Worm (Caenorhabditis elegans) whole organism, L1 larva: ENCODE measurements around the gene pqn-96.
A peak's percentile ranks its signal among the peaks of the same experiment; 100 is the strongest.

Experiments used
- C34B4.2 ChIP-seq: sonication (generic microtip); optimal IDR thresholded peaks from 2 replicates; lab custom pipeline; 2017; ENCODE audit warnings: mild to moderate bottlenecking, missing genetic modification characterization, missing compliant biosample characterization
- alr-1 ChIP-seq: fragments of 200-800 bp; sonication (Bioruptor generic); optimal IDR thresholded peaks from 2 replicates; lab custom pipeline; 2018; ENCODE audit warnings: borderline replicate concordance, mild to moderate bottlenecking, missing genetic modification characterization, missing compliant biosample characterization
- blmp-1 ChIP-seq: fragments of 150-350 bp; optimal IDR thresholded peaks from 2 replicates; lab custom pipeline; 2014; ENCODE audit warnings: missing biosample characterization, missing genetic modification characterization
- ceh-8 ChIP-seq: fragments of 200-800 bp; sonication (Bioruptor generic); optimal IDR thresholded peaks from 2 replicates; lab custom pipeline; 2018; ENCODE audit warnings: mild to moderate bottlenecking, missing genetic modification characterization, moderate library complexity, missing compliant biosample characterization
- ceh-88 ChIP-seq: fragments of 200-800 bp; sonication (Bioruptor generic); IDR thresholded peaks from 2 replicates; pipeline ENCODE4 v1.3.6; 2022; ENCODE audit warnings: missing genetic modification characterization, missing compliant biosample characterization
- ces-1 ChIP-seq: fragments of 150-350 bp; optimal IDR thresholded peaks from 2 replicates; lab custom pipeline; 2014; ENCODE audit warnings: missing biosample characterization, missing genetic modification reagents, missing genetic modification characterization
- dpl-1 ChIP-seq, 3 experiments: fragments of 150-350 bp in 2 of 3; sonication (generic microtip) in 1 of 3; optimal IDR thresholded peaks; 2 replicates each; lab custom pipeline; 2014 to 2017; ENCODE audit warnings: missing biosample characterization in 3 of 3, missing genetic modification characterization in 3 of 3, missing genetic modification reagents in 3 of 3
- dsc-1 ChIP-seq: sonication (generic microtip); optimal IDR thresholded peaks from 2 replicates; lab custom pipeline; 2016; ENCODE audit warnings: mild to moderate bottlenecking, missing genetic modification characterization, missing compliant biosample characterization
- efl-1 ChIP-seq, 4 experiments: fragments of 150-350 bp; optimal IDR thresholded peaks in 3 of 4; peaks in 1 of 4; 1 replicate in 1 of 4; 2 replicates in 3 of 4; lab custom pipeline; 2014; ENCODE audit warnings: missing biosample characterization in 2 of 4, missing genetic modification characterization in 2 of 4, missing genetic modification reagents in 2 of 4
- efl-3 ChIP-seq: fragments of 200-800 bp; sonication (Bioruptor generic); optimal IDR thresholded peaks from 2 replicates; lab custom pipeline; 2018; ENCODE audit warnings: mild to moderate bottlenecking, missing genetic modification characterization, missing compliant biosample characterization
- egl-27 ChIP-seq, 2 experiments: fragments of 150-350 bp in 1 of 2; sonication (generic microtip); optimal IDR thresholded peaks; 3 replicates each; lab custom pipeline; 2017 to 2018; ENCODE audit warnings: missing biosample characterization in 2 of 2, missing genetic modification characterization in 2 of 2, missing genetic modification reagents in 2 of 2
- elt-2 ChIP-seq: sonication (generic microtip); optimal IDR thresholded peaks from 2 replicates; lab custom pipeline; 2016; ENCODE audit warnings: missing genetic modification characterization, mild to moderate bottlenecking, inconsistent platforms, missing compliant biosample characterization, missing genetic modification reagents
- elt-3 ChIP-seq, 6 experiments: fragments of 150-350 bp in 1 of 6; sonication (generic microtip); optimal IDR thresholded peaks; 2 replicates each; lab custom pipeline; 2017 to 2018; ENCODE audit warnings: missing biosample characterization in 6 of 6, missing genetic modification characterization in 6 of 6, inconsistent platforms in 1 of 6
- hlh-4 ChIP-seq: sonication (generic microtip); optimal IDR thresholded peaks from 2 replicates; lab custom pipeline; 2016; ENCODE audit warnings: mild to moderate bottlenecking, missing genetic modification characterization, missing compliant biosample characterization
- irx-1 ChIP-seq: sonication (generic microtip); optimal IDR thresholded peaks from 2 replicates; lab custom pipeline; 2016; ENCODE audit warnings: missing genetic modification characterization, missing compliant biosample characterization
- isw-1 ChIP-seq: fragments of 200-800 bp; sonication (Bioruptor generic); IDR thresholded peaks from 2 replicates; pipeline ENCODE4 v1.3.6; 2022; ENCODE audit warnings: missing genetic modification characterization, missing compliant biosample characterization
- lin-13 ChIP-seq: fragments of 150-350 bp; optimal IDR thresholded peaks from 2 replicates; lab custom pipeline; 2014; ENCODE audit warnings: missing biosample characterization, missing genetic modification reagents, missing genetic modification characterization
- lin-14 ChIP-seq: fragments of 200-800 bp; sonication (Bioruptor generic); optimal IDR thresholded peaks from 2 replicates; lab custom pipeline; 2018; ENCODE audit warnings: mild to moderate bottlenecking, missing genetic modification characterization, moderate library complexity, missing compliant biosample characterization
- lir-3 ChIP-seq: sonication (generic microtip); optimal IDR thresholded peaks from 2 replicates; lab custom pipeline; 2016; ENCODE audit warnings: mild to moderate bottlenecking, missing genetic modification characterization, moderate library complexity, missing compliant biosample characterization; ENCODE audit not compliant: poor library complexity
- lsy-2 ChIP-seq, 2 experiments: fragments of 150-350 bp; optimal IDR thresholded peaks; 2 replicates each; lab custom pipeline; 2014; ENCODE audit warnings: missing biosample characterization in 2 of 2, missing genetic modification characterization in 2 of 2
- mdl-1 ChIP-seq, 2 experiments: fragments of 150-350 bp; optimal IDR thresholded peaks; 2 replicates each; lab custom pipeline; 2014 to 2017; ENCODE audit warnings: missing biosample characterization in 2 of 2, missing genetic modification characterization in 2 of 2, inconsistent platforms in 1 of 2
- mep-1 ChIP-seq: fragments of 150-350 bp; optimal IDR thresholded peaks from 2 replicates; lab custom pipeline; 2014; ENCODE audit warnings: missing biosample characterization, missing genetic modification characterization
- nhr-11 ChIP-seq: fragments of 150-350 bp; optimal IDR thresholded peaks from 2 replicates; lab custom pipeline; 2014; ENCODE audit warnings: missing biosample characterization, missing genetic modification characterization
- nhr-19 ChIP-seq: fragments of 200-800 bp; sonication (Bioruptor generic); conservative IDR thresholded peaks from 2 replicates; pipeline ENCODE4 v1.3.6; 2022; ENCODE audit warnings: missing genetic modification characterization, missing compliant biosample characterization
- nhr-20 ChIP-seq: sonication (generic microtip); optimal IDR thresholded peaks from 2 replicates; lab custom pipeline; 2016; ENCODE audit warnings: mild to moderate bottlenecking, missing genetic modification characterization, missing compliant biosample characterization
- nhr-237 ChIP-seq: fragments of 150-350 bp; optimal IDR thresholded peaks from 2 replicates; lab custom pipeline; 2014; ENCODE audit warnings: missing biosample characterization, missing genetic modification characterization
- nhr-47 ChIP-seq: sonication (generic microtip); optimal IDR thresholded peaks from 2 replicates; lab custom pipeline; 2016; ENCODE audit warnings: mild to moderate bottlenecking, missing genetic modification characterization, moderate library complexity, missing compliant biosample characterization
- nhr-71 ChIP-seq: sonication (generic microtip); optimal IDR thresholded peaks from 2 replicates; lab custom pipeline; 2016; ENCODE audit warnings: mild to moderate bottlenecking, missing genetic modification characterization, moderate library complexity, missing compliant biosample characterization
- nhr-76 ChIP-seq: sonication (generic microtip); optimal IDR thresholded peaks from 2 replicates; lab custom pipeline; 2017; ENCODE audit warnings: missing biosample characterization, missing genetic modification characterization
- nhr-77 ChIP-seq: fragments of 150-350 bp; optimal IDR thresholded peaks from 2 replicates; lab custom pipeline; 2014; ENCODE audit warnings: missing biosample characterization, missing genetic modification characterization
- nhr-84 ChIP-seq: sonication (generic microtip); optimal IDR thresholded peaks from 2 replicates; lab custom pipeline; 2017; ENCODE audit warnings: missing biosample characterization, missing genetic modification characterization
- nhr-90 ChIP-seq: sonication (generic microtip); optimal IDR thresholded peaks from 2 replicates; lab custom pipeline; 2016; ENCODE audit warnings: mild to moderate bottlenecking, missing genetic modification characterization, missing compliant biosample characterization; ENCODE audit not compliant: poor library complexity
- pag-3 ChIP-seq: sonication (generic microtip); optimal IDR thresholded peaks from 2 replicates; lab custom pipeline; 2017; ENCODE audit warnings: missing genetic modification characterization, mild to moderate bottlenecking, missing compliant biosample characterization, antibody characterized with exemption, borderline replicate concordance; ENCODE audit not compliant: insufficient read depth
- snu-23 ChIP-seq: sonication (generic microtip); optimal IDR thresholded peaks from 2 replicates; lab custom pipeline; 2016; ENCODE audit warnings: missing genetic modification characterization, missing compliant biosample characterization
- sox-4 ChIP-seq: sonication (generic microtip); optimal IDR thresholded peaks from 2 replicates; lab custom pipeline; 2016; ENCODE audit warnings: missing genetic modification characterization, missing compliant biosample characterization
- sptf-1 ChIP-seq: fragments of 150-350 bp; optimal IDR thresholded peaks from 2 replicates; lab custom pipeline; 2014; ENCODE audit warnings: missing biosample characterization, missing genetic modification characterization
- sup-37 ChIP-seq: fragments of 200-800 bp; sonication (Bioruptor generic); optimal IDR thresholded peaks from 2 replicates; lab custom pipeline; 2018; ENCODE audit warnings: mild to moderate bottlenecking, missing genetic modification characterization, missing compliant biosample characterization
- tbx-2 ChIP-seq: sonication (generic microtip); optimal IDR thresholded peaks from 2 replicates; lab custom pipeline; 2016; ENCODE audit warnings: missing genetic modification characterization, missing compliant biosample characterization
- tlp-1 ChIP-seq: fragments of 150-350 bp; optimal IDR thresholded peaks from 2 replicates; lab custom pipeline; 2014; ENCODE audit warnings: missing biosample characterization, missing genetic modification characterization
- unc-30 ChIP-seq: sonication (generic microtip); optimal IDR thresholded peaks from 2 replicates; lab custom pipeline; 2017; ENCODE audit warnings: missing biosample characterization, missing genetic modification characterization
- unc-98 ChIP-seq: fragments of 200-800 bp; sonication (Bioruptor generic); IDR thresholded peaks from 2 replicates; pipeline ENCODE4 v1.3.6; 2022; ENCODE audit warnings: missing genetic modification characterization, missing compliant biosample characterization
- vab-15 ChIP-seq: sonication (generic microtip); optimal IDR thresholded peaks from 2 replicates; lab custom pipeline; 2017; ENCODE audit warnings: missing genotype, mild to moderate bottlenecking, missing genetic modification characterization, missing compliant biosample characterization
- zag-1 ChIP-seq: fragments of 150-350 bp; optimal IDR thresholded peaks from 2 replicates; lab custom pipeline; 2014; ENCODE audit warnings: missing biosample characterization, missing genetic modification characterization
- ztf-4 ChIP-seq: fragments of 150-350 bp; optimal IDR thresholded peaks from 2 replicates; lab custom pipeline; 2014; ENCODE audit warnings: missing biosample characterization, missing genetic modification characterization

The pqn-96 gene

DNA sequence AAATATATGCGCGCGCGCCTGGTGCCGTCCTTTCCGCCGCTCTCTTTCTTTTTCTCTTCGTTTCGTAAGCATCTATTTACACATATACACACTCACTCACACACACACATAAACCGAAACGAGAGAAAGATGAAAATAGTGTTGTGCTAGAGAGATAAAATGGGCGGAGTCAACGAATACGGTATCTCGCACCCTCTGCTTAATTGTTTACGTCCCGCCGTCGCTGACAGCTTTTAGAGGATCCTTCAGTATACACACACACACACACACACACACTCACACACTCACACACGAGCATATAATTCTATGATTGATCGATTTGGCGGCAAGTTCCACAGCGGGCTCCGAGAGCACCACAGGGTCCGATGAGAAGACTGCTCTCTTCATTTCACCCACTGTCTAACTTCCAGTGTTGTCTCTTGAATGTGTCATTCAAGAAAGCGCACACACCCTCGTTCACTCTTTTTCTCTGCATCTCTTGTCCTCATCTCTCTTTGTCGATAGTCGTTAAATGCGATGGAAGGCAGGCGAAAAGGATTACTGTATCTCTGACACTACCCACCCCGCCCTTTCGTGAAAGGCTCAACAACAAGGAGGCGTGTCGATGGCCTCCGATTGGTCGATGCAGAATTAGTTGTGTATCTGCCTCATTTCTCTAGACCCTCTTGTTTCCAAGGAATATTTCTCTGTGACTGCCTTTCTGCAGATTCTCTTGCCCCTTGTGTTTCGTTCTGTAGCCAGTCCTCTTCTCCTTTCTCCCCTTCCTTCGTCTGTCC is 21.8 kb downstream of the pqn-96 start (continued):
- TF ChIP-seq isw-1 (GFP tag; lab: Robert Waterston, UW) (peak; percentile 86), dpl-1 (GFP tag; optimal IDR thresholded peaks at IDR 0.05; lab: Kevin White, UChicago) (peak; percentile 66 to 73 (median 66)), zag-1 (tag; lab: Kevin White, UChicago) (peak; percentile 89), lin-13 (GFP tag; lab: Kevin White, UChicago) (peak; percentile 92), nhr-237 (tag; lab: Kevin White, UChicago) (peak; percentile 88), sptf-1 (tag; lab: Kevin White, UChicago) (no peak), dsc-1 (tag; lab: Kevin White, UChicago) (peak; percentile 91), efl-3 (GFP tag; lab: Kevin White, UChicago) (no peak), irx-1 (tag; lab: Kevin White, UChicago) (peak; percentile 93), alr-1 (tag; lab: Kevin White, UChicago) (no peak), vab-15 (tag; lab: Kevin White, UChicago) (peak; percentile 51), unc-30 (no peak), nhr-76 (peak; percentile 28), nhr-90 (tag; lab: Kevin White, UChicago) (peak; percentile 87), nhr-20 (peak; percentile 95), efl-1 (optimal IDR thresholded peaks at IDR 0.05; lab: Kevin White, UChicago) (peak; percentile 85 to 87), efl-1 (GFP tag; optimal IDR thresholded peaks at IDR 0.05 in 1 of 2; lab: Kevin White, UChicago) (peak; percentile 53 to 95), ceh-8 (GFP tag; lab: Kevin White, UChicago) (peak; percentile 90), mdl-1 (tag; optimal IDR thresholded peaks at IDR 0.05; lab: Kevin White, UChicago) (peak; percentile 41 to 89), unc-98 (GFP tag; lab: Robert Waterston, UW) (0 out of 2 replicates have a peak, but pooled peaks have one; percentile 16), blmp-1 (peak; percentile 85), C34B4.2 (tag; lab: Kevin White, UChicago) (peak; percentile 8), nhr-77 (tag; lab: Kevin White, UChicago) (peak; percentile 89), ztf-4 (tag; lab: Kevin White, UChicago) (peak; percentile 97), nhr-11 (tag; lab: Kevin White, UChicago) (peak; percentile 82), pag-3 (tag; lab: Kevin White, UChicago) (no peak), sup-37 (peak; percentile 80), elt-2 (tag; lab: Kevin White, UChicago) (peak; percentile 81), lsy-2 (tag; optimal IDR thresholded peaks at IDR 0.05; lab: Kevin White, UChicago) (peak; percentile 98 to 99), nhr-71 (tag; lab: Kevin White, UChicago) (peak; percentile 98), egl-27 (tag; optimal IDR thresholded peaks at IDR 0.05; lab: Kevin White, UChicago) (peak; percentile 32 to 77), lir-3 (tag; lab: Kevin White, UChicago) (peak; percentile 75), hlh-4 (no peak)

DNA sequence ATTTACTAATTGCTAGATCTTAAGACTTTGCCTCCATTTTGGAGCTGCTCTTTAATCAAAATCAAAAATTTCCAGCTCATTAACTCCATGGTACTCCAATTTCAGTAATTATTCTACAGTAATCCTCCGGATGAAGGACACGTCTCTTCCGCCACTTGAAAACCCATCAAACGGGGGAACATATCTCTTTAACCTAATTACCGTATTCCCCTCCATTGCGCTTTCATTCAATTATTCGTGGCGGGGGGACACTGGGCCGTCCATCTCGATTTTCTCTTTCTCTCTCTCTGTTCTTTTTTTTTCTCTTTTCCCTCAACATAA is 22.4 kb downstream of the pqn-96 start:
- TF ChIP-seq tbx-2 (no peak), ces-1 (peak; percentile 92), blmp-1 (peak; percentile 84), snu-23 (GFP tag; lab: Kevin White, UChicago) (no peak), alr-1 (tag; lab: Kevin White, UChicago) (no peak), nhr-19 (GFP tag; lab: Robert Waterston, UW) (no peak), mdl-1 (tag; optimal IDR thresholded peaks at IDR 0.05; lab: Kevin White, UChicago) (no peak), tlp-1 (tag; lab: Kevin White, UChicago) (no peak), sox-4 (tag; lab: Kevin White, UChicago) (no peak), unc-98 (GFP tag; lab: Robert Waterston, UW) (no peak), C34B4.2 (tag; lab: Kevin White, UChicago) (no peak), lin-14 (no peak), efl-1 (optimal IDR thresholded peaks at IDR 0.05; lab: Kevin White, UChicago) (no peak), efl-1 (GFP tag; optimal IDR thresholded peaks at IDR 0.05 in 1 of 2; lab: Kevin White, UChicago) (no peak), lsy-2 (tag; optimal IDR thresholded peaks at IDR 0.05; lab: Kevin White, UChicago) (no peak), nhr-47 (tag; lab: Kevin White, UChicago) (no peak), ceh-88 (GFP tag; lab: Robert Waterston, UW) (no peak), mep-1 (tag; lab: Kevin White, UChicago) (peak; percentile 8), nhr-84 (tag; lab: Kevin White, UChicago) (no peak), elt-3 (tag; optimal IDR thresholded peaks at IDR 0.05; lab: Kevin White, UChicago) (no peak)
